Worm (Caenorhabditis elegans) whole organism, L1 larva: Measurements from ENCODE around the gene pept-2.

Source experiments
- C04F5.9 ChIP-seq: sonication (generic microtip); optimal IDR thresholded peaks from 2 replicates; lab custom pipeline; 2016; ENCODE audit warnings: missing genetic modification characterization, missing compliant biosample characterization
- C16A3.4 ChIP-seq: fragments of 150-350 bp; optimal IDR thresholded peaks from 2 replicates; lab custom pipeline; 2014; ENCODE audit warnings: missing biosample characterization, missing genetic modification characterization
- C34B4.2 ChIP-seq: sonication (generic microtip); optimal IDR thresholded peaks from 2 replicates; lab custom pipeline; 2017; ENCODE audit warnings: mild to moderate bottlenecking, missing genetic modification characterization, missing compliant biosample characterization
- Y116A8C.19 ChIP-seq: sonication (generic microtip); optimal IDR thresholded peaks from 2 replicates; lab custom pipeline; 2016; ENCODE audit warnings: missing compliant biosample characterization, missing genetic modification characterization, borderline replicate concordance
- alr-1 ChIP-seq: fragments of 200-800 bp; sonication (Bioruptor generic); optimal IDR thresholded peaks from 2 replicates; lab custom pipeline; 2018; ENCODE audit warnings: borderline replicate concordance, mild to moderate bottlenecking, missing genetic modification characterization, missing compliant biosample characterization
- aly-2 ChIP-seq: fragments of 150-350 bp; optimal IDR thresholded peaks from 2 replicates; lab custom pipeline; 2014; ENCODE audit warnings: missing biosample characterization, missing genetic modification characterization
- ama-1 ChIP-seq: fragments of 150-350 bp; optimal IDR thresholded peaks from 2 replicates; lab custom pipeline; 2014
- blmp-1 ChIP-seq: fragments of 150-350 bp; optimal IDR thresholded peaks from 2 replicates; lab custom pipeline; 2014; ENCODE audit warnings: missing biosample characterization, missing genetic modification characterization
- ceh-88 ChIP-seq: fragments of 200-800 bp; sonication (Bioruptor generic); IDR thresholded peaks from 2 replicates; pipeline ENCODE4 v1.3.6; 2022; ENCODE audit warnings: missing genetic modification characterization, missing compliant biosample characterization
- ces-1 ChIP-seq: fragments of 150-350 bp; optimal IDR thresholded peaks from 2 replicates; lab custom pipeline; 2014; ENCODE audit warnings: missing biosample characterization, missing genetic modification reagents, missing genetic modification characterization
- dpl-1 ChIP-seq, 3 experiments: fragments of 150-350 bp in 2 of 3; sonication (generic microtip) in 1 of 3; optimal IDR thresholded peaks; 2 replicates each; lab custom pipeline; 2014 to 2017; ENCODE audit warnings: missing biosample characterization in 3 of 3, missing genetic modification characterization in 3 of 3, missing genetic modification reagents in 3 of 3
- efl-1 ChIP-seq, 4 experiments: fragments of 150-350 bp; optimal IDR thresholded peaks in 3 of 4; peaks in 1 of 4; 1 replicate in 1 of 4; 2 replicates in 3 of 4; lab custom pipeline; 2014; ENCODE audit warnings: missing biosample characterization in 2 of 4, missing genetic modification characterization in 2 of 4, missing genetic modification reagents in 2 of 4
- efl-3 ChIP-seq: fragments of 200-800 bp; sonication (Bioruptor generic); optimal IDR thresholded peaks from 2 replicates; lab custom pipeline; 2018; ENCODE audit warnings: mild to moderate bottlenecking, missing genetic modification characterization, missing compliant biosample characterization
- egl-13 ChIP-seq: sonication (generic microtip); optimal IDR thresholded peaks from 2 replicates; lab custom pipeline; 2016; ENCODE audit warnings: missing genotype, missing genetic modification reagents, missing genetic modification characterization, missing compliant biosample characterization
- elt-2 ChIP-seq: sonication (generic microtip); optimal IDR thresholded peaks from 2 replicates; lab custom pipeline; 2016; ENCODE audit warnings: missing genetic modification characterization, mild to moderate bottlenecking, inconsistent platforms, missing compliant biosample characterization, missing genetic modification reagents
- elt-3 ChIP-seq, 6 experiments: fragments of 150-350 bp in 1 of 6; sonication (generic microtip); optimal IDR thresholded peaks; 2 replicates each; lab custom pipeline; 2017 to 2018; ENCODE audit warnings: missing biosample characterization in 6 of 6, missing genetic modification characterization in 6 of 6, inconsistent platforms in 1 of 6
- ets-5 ChIP-seq: fragments of 200-800 bp; sonication (Bioruptor generic); IDR thresholded peaks from 2 replicates; pipeline ENCODE4 v1.3.6; 2022; ENCODE audit warnings: missing genetic modification characterization, missing compliant biosample characterization
- fkh-10 ChIP-seq: sonication (generic microtip); optimal IDR thresholded peaks from 2 replicates; lab custom pipeline; 2017; ENCODE audit warnings: missing biosample characterization, missing genetic modification reagents, missing genetic modification characterization
- fos-1 ChIP-seq: fragments of 150-350 bp; optimal IDR thresholded peaks from 2 replicates; lab custom pipeline; 2014; ENCODE audit warnings: missing biosample characterization, missing genetic modification characterization
- grh-1 ChIP-seq: fragments of 200-800 bp; sonication (Bioruptor generic); IDR thresholded peaks from 2 replicates; pipeline ENCODE4 v1.3.6; 2022; ENCODE audit warnings: missing genetic modification reagents, missing genetic modification characterization, missing compliant biosample characterization
- hlh-17 ChIP-seq: fragments of 200-800 bp; sonication (Bioruptor generic); optimal IDR thresholded peaks from 2 replicates; lab custom pipeline; 2018; ENCODE audit warnings: missing genetic modification characterization, mild to moderate bottlenecking, missing compliant biosample characterization, moderate library complexity, borderline replicate concordance
- hlh-4 ChIP-seq: sonication (generic microtip); optimal IDR thresholded peaks from 2 replicates; lab custom pipeline; 2016; ENCODE audit warnings: mild to moderate bottlenecking, missing genetic modification characterization, missing compliant biosample characterization
- hpl-2 ChIP-seq: fragments of 150-350 bp; optimal IDR thresholded peaks from 2 replicates; lab custom pipeline; 2014; ENCODE audit warnings: missing biosample characterization, missing genetic modification reagents, missing genetic modification characterization
- irx-1 ChIP-seq: sonication (generic microtip); optimal IDR thresholded peaks from 2 replicates; lab custom pipeline; 2016; ENCODE audit warnings: missing genetic modification characterization, missing compliant biosample characterization
- lin-13 ChIP-seq: fragments of 150-350 bp; optimal IDR thresholded peaks from 2 replicates; lab custom pipeline; 2014; ENCODE audit warnings: missing biosample characterization, missing genetic modification reagents, missing genetic modification characterization
- lin-14 ChIP-seq: fragments of 200-800 bp; sonication (Bioruptor generic); optimal IDR thresholded peaks from 2 replicates; lab custom pipeline; 2018; ENCODE audit warnings: mild to moderate bottlenecking, missing genetic modification characterization, moderate library complexity, missing compliant biosample characterization
- lir-3 ChIP-seq: sonication (generic microtip); optimal IDR thresholded peaks from 2 replicates; lab custom pipeline; 2016; ENCODE audit warnings: mild to moderate bottlenecking, missing genetic modification characterization, moderate library complexity, missing compliant biosample characterization; ENCODE audit not compliant: poor library complexity
- lsy-2 ChIP-seq, 2 experiments: fragments of 150-350 bp; optimal IDR thresholded peaks; 2 replicates each; lab custom pipeline; 2014; ENCODE audit warnings: missing biosample characterization in 2 of 2, missing genetic modification characterization in 2 of 2
- mab-9 ChIP-seq: fragments of 200-800 bp; sonication (Bioruptor generic); IDR thresholded peaks from 2 replicates; pipeline ENCODE4 v1.3.6; 2022; ENCODE audit warnings: missing genetic modification reagents, missing genetic modification characterization, missing compliant biosample characterization
- mep-1 ChIP-seq: fragments of 150-350 bp; optimal IDR thresholded peaks from 2 replicates; lab custom pipeline; 2014; ENCODE audit warnings: missing biosample characterization, missing genetic modification characterization
- nhr-11 ChIP-seq: fragments of 150-350 bp; optimal IDR thresholded peaks from 2 replicates; lab custom pipeline; 2014; ENCODE audit warnings: missing biosample characterization, missing genetic modification characterization
- nhr-19 ChIP-seq: fragments of 200-800 bp; sonication (Bioruptor generic); conservative IDR thresholded peaks from 2 replicates; pipeline ENCODE4 v1.3.6; 2022; ENCODE audit warnings: missing genetic modification characterization, missing compliant biosample characterization
- nhr-20 ChIP-seq: sonication (generic microtip); optimal IDR thresholded peaks from 2 replicates; lab custom pipeline; 2016; ENCODE audit warnings: mild to moderate bottlenecking, missing genetic modification characterization, missing compliant biosample characterization
- nhr-47 ChIP-seq: sonication (generic microtip); optimal IDR thresholded peaks from 2 replicates; lab custom pipeline; 2016; ENCODE audit warnings: mild to moderate bottlenecking, missing genetic modification characterization, moderate library complexity, missing compliant biosample characterization
- nhr-71 ChIP-seq: sonication (generic microtip); optimal IDR thresholded peaks from 2 replicates; lab custom pipeline; 2016; ENCODE audit warnings: mild to moderate bottlenecking, missing genetic modification characterization, moderate library complexity, missing compliant biosample characterization
- nhr-76 ChIP-seq: sonication (generic microtip); optimal IDR thresholded peaks from 2 replicates; lab custom pipeline; 2017; ENCODE audit warnings: missing biosample characterization, missing genetic modification characterization
- nhr-77 ChIP-seq: fragments of 150-350 bp; optimal IDR thresholded peaks from 2 replicates; lab custom pipeline; 2014; ENCODE audit warnings: missing biosample characterization, missing genetic modification characterization
- nhr-85 ChIP-seq: sonication (generic microtip); peaks from one replicate; lab custom pipeline; 2016; ENCODE audit warnings: missing genetic modification characterization, inconsistent platforms, missing compliant biosample characterization
- nhr-90 ChIP-seq: sonication (generic microtip); optimal IDR thresholded peaks from 2 replicates; lab custom pipeline; 2016; ENCODE audit warnings: mild to moderate bottlenecking, missing genetic modification characterization, missing compliant biosample characterization; ENCODE audit not compliant: poor library complexity
- pag-3 ChIP-seq: sonication (generic microtip); optimal IDR thresholded peaks from 2 replicates; lab custom pipeline; 2017; ENCODE audit warnings: missing genetic modification characterization, mild to moderate bottlenecking, missing compliant biosample characterization, antibody characterized with exemption, borderline replicate concordance; ENCODE audit not compliant: insufficient read depth
- pax-3 ChIP-seq: fragments of 200-800 bp; sonication (Bioruptor generic); optimal IDR thresholded peaks from 2 replicates; lab custom pipeline; 2018; ENCODE audit warnings: mild to moderate bottlenecking, missing genetic modification characterization, moderate library complexity, missing compliant biosample characterization
- pqm-1 ChIP-seq: sonication (generic microtip); optimal IDR thresholded peaks from 3 replicates; lab custom pipeline; 2017; ENCODE audit warnings: missing biosample characterization, missing genetic modification characterization
- rnt-1 ChIP-seq: sonication (generic microtip); optimal IDR thresholded peaks from 2 replicates; lab custom pipeline; 2016; ENCODE audit warnings: mild to moderate bottlenecking, missing genetic modification characterization, moderate library complexity, missing compliant biosample characterization
- skn-1 ChIP-seq: fragments of 150-350 bp; optimal IDR thresholded peaks from 2 replicates; lab custom pipeline; 2014; ENCODE audit warnings: missing biosample characterization, missing genetic modification characterization
- sox-4 ChIP-seq: sonication (generic microtip); optimal IDR thresholded peaks from 2 replicates; lab custom pipeline; 2016; ENCODE audit warnings: missing genetic modification characterization, missing compliant biosample characterization
- sup-37 ChIP-seq: fragments of 200-800 bp; sonication (Bioruptor generic); optimal IDR thresholded peaks from 2 replicates; lab custom pipeline; 2018; ENCODE audit warnings: mild to moderate bottlenecking, missing genetic modification characterization, missing compliant biosample characterization
- tbx-2 ChIP-seq: sonication (generic microtip); optimal IDR thresholded peaks from 2 replicates; lab custom pipeline; 2016; ENCODE audit warnings: missing genetic modification characterization, missing compliant biosample characterization
- tlp-1 ChIP-seq: fragments of 150-350 bp; optimal IDR thresholded peaks from 2 replicates; lab custom pipeline; 2014; ENCODE audit warnings: missing biosample characterization, missing genetic modification characterization
- unc-62 ChIP-seq: fragments of 150-350 bp; optimal IDR thresholded peaks from 2 replicates; lab custom pipeline; 2014; ENCODE audit warnings: missing biosample characterization, missing genetic modification reagents, missing genetic modification characterization
- xbp-1 ChIP-seq: sonication (generic microtip); optimal IDR thresholded peaks from 2 replicates; lab custom pipeline; 2016; ENCODE audit warnings: missing genetic modification characterization, missing compliant biosample characterization
- zag-1 ChIP-seq: fragments of 150-350 bp; optimal IDR thresholded peaks from 2 replicates; lab custom pipeline; 2014; ENCODE audit warnings: missing biosample characterization, missing genetic modification characterization
- zip-4 ChIP-seq: fragments of 200-800 bp; sonication (Bioruptor generic); optimal IDR thresholded peaks from 2 replicates; lab custom pipeline; 2018; ENCODE audit warnings: mild to moderate bottlenecking, missing genetic modification characterization, moderate library complexity, missing compliant biosample characterization
- ztf-11 ChIP-seq, 2 experiments: sonication (generic microtip); optimal IDR thresholded peaks; 2 replicates each; lab custom pipeline; 2016 to 2017; ENCODE audit warnings: missing genetic modification characterization in 2 of 2, missing biosample characterization in 1 of 2, missing compliant biosample characterization in 1 of 2

The pept-2 gene

DNA sequence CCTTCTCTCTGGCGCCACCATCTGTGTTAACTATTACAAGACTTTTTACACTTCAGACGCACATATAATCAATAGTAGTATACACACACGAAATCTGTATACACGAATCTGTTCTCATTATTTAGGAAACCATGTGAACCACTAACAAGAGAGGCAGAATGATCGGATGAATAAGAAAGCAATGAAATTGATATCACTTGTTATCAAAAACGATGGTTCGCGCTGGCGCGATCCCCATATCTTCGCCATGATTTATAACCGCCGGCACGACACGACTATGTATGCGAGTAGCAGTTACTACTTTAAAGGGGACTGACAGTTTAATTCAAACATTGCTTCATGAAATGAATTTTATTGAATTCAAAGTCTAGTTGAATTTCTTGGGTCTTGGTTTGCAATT lies 9.1 kb upstream of the pept-2 start:
- TF ChIP-seq dpl-1 (GFP tag; optimal IDR thresholded peaks at IDR 0.05; lab: Kevin White, UChicago), result no peak
- peak in 3 of 6 experiments; percentile 24 to 83 (median 34) for TF ChIP-seq elt-3 (tag; optimal IDR thresholded peaks at IDR 0.05; lab: Kevin White, UChicago)
- no peak for TF ChIP-seq grh-1
- TF ChIP-seq zip-4 (GFP tag; lab: Kevin White, UChicago), result no peak
- no peak for TF ChIP-seq tlp-1
- TF ChIP-seq nhr-76 (tag; lab: Kevin White, UChicago), result no peak
- no peak for TF ChIP-seq egl-13 (tag; lab: Kevin White, UChicago)
- TF ChIP-seq ets-5, result no peak
- no peak for TF ChIP-seq hlh-17 (GFP tag; lab: Kevin White, UChicago)
- no peak for TF ChIP-seq xbp-1 (tag; lab: Kevin White, UChicago)
- TF ChIP-seq pag-3 (tag; lab: Kevin White, UChicago), result no peak
- no peak for TF ChIP-seq fos-1 (tag; lab: Kevin White, UChicago)
- no peak for TF ChIP-seq alr-1 (tag; lab: Kevin White, UChicago)
- no peak for TF ChIP-seq C04F5.9 (tag; lab: Kevin White, UChicago)
- peak; percentile 4 for TF ChIP-seq nhr-20 (tag; lab: Kevin White, UChicago)
- TF ChIP-seq efl-3 (GFP tag; lab: Kevin White, UChicago), result no peak
- no peak for TF ChIP-seq nhr-90
- no peak for TF ChIP-seq nhr-11 (tag; lab: Kevin White, UChicago)
- peak; percentile 15 for TF ChIP-seq nhr-85 (tag; lab: Kevin White, UChicago)
- TF ChIP-seq mab-9 (GFP tag; lab: Robert Waterston, UW), result no peak
- no peak for TF ChIP-seq sup-37 (GFP tag; lab: Kevin White, UChicago)
- TF ChIP-seq nhr-77 (tag; lab: Kevin White, UChicago), result no peak
- TF ChIP-seq efl-1 (optimal IDR thresholded peaks at IDR 0.05; lab: Kevin White, UChicago), result no peak
- TF ChIP-seq efl-1 (GFP tag; optimal IDR thresholded peaks at IDR 0.05 in 1 of 2; lab: Kevin White, UChicago), result peak in 1 of 2 experiments; percentile 2
- no peak for TF ChIP-seq lir-3
- TF ChIP-seq pqm-1 (tag; lab: Kevin White, UChicago), result no peak
- TF ChIP-seq lsy-2 (tag; optimal IDR thresholded peaks at IDR 0.05; lab: Kevin White, UChicago), result no peak
- no peak for TF ChIP-seq zag-1 (tag; lab: Kevin White, UChicago)
- peak; percentile 8 for TF ChIP-seq lin-14 (GFP tag; lab: Kevin White, UChicago)
- no peak for TF ChIP-seq aly-2 (tag; lab: Kevin White, UChicago)
- no peak for TF ChIP-seq ceh-88 (GFP tag; lab: Robert Waterston, UW)
- TF ChIP-seq ces-1 (GFP tag; lab: Kevin White, UChicago), result no peak
- peak; percentile 2 for TF ChIP-seq nhr-71 (tag; lab: Kevin White, UChicago)
- TF ChIP-seq elt-2 (tag; lab: Kevin White, UChicago), result no peak
- TF ChIP-seq nhr-19 (GFP tag; lab: Robert Waterston, UW), result no peak
- no peak for TF ChIP-seq hpl-2 (GFP tag; lab: Kevin White, UChicago)
- TF ChIP-seq tbx-2 (tag; lab: Kevin White, UChicago), result no peak
- TF ChIP-seq pax-3, result no peak
- TF ChIP-seq fkh-10, result no peak
- TF ChIP-seq sox-4, result no peak
- TF ChIP-seq mep-1 (tag; lab: Kevin White, UChicago), result no peak
- no peak for TF ChIP-seq skn-1
- no peak for TF ChIP-seq ama-1 (lab: Kevin White, UChicago)
- no peak for TF ChIP-seq nhr-47 (tag; lab: Kevin White, UChicago)
- TF ChIP-seq Y116A8C.19 (tag; lab: Kevin White, UChicago), result no peak
- no peak for TF ChIP-seq lin-13 (GFP tag; lab: Kevin White, UChicago)
- no peak for TF ChIP-seq C16A3.4 (tag; lab: Kevin White, UChicago)
- TF ChIP-seq irx-1 (tag; lab: Kevin White, UChicago), result no peak
- no peak for TF ChIP-seq C34B4.2 (tag; lab: Kevin White, UChicago)
- no peak for TF ChIP-seq rnt-1 (tag; lab: Kevin White, UChicago)
- no peak for TF ChIP-seq hlh-4 (tag; lab: Kevin White, UChicago)
- peak; percentile 74 for TF ChIP-seq blmp-1
- no peak for TF ChIP-seq ztf-11 (tag; optimal IDR thresholded peaks at IDR 0.05; lab: Kevin White, UChicago)
- TF ChIP-seq unc-62, result no peak
